Fruit fly (Drosophila melanogaster) whole organism, adult: ENCODE data around the gene grnd.

Experiments used
- CG11617 ChIP-seq: fragments of 200-800 bp; sonication (Bioruptor generic); optimal IDR thresholded peaks from 2 replicates; lab custom pipeline; 2017; ENCODE audit warnings: mild to moderate bottlenecking, missing biosample characterization, missing genetic modification reagents, missing genetic modification characterization
- CG12768 ChIP-seq: fragments of 200-800 bp; sonication (Bioruptor generic); optimal IDR thresholded peaks from 2 replicates; lab custom pipeline; 2017; ENCODE audit warnings: missing biosample characterization, missing genetic modification characterization, mild to moderate bottlenecking, moderate library complexity, missing genetic modification reagents
- CG14711 ChIP-seq: fragments of 200-800 bp; sonication (Bioruptor generic); optimal IDR thresholded peaks from 2 replicates; lab custom pipeline; 2018; ENCODE audit warnings: missing biosample characterization, mild to moderate bottlenecking, missing genetic modification characterization, moderate library complexity
- CG1620 ChIP-seq: fragments of 200-800 bp; sonication (Bioruptor generic); optimal IDR thresholded peaks from 2 replicates; lab custom pipeline; 2016; ENCODE audit warnings: missing biosample characterization, missing genetic modification characterization
- CG33017 ChIP-seq: fragments of 200-800 bp; sonication (Bioruptor generic); optimal IDR thresholded peaks from 2 replicates; lab custom pipeline; 2018; ENCODE audit warnings: missing biosample characterization, mild to moderate bottlenecking, missing genetic modification characterization, moderate library complexity
- CG5204 ChIP-seq: fragments of 200-800 bp; sonication (Bioruptor generic); optimal IDR thresholded peaks from 2 replicates; lab custom pipeline; 2016; ENCODE audit warnings: missing biosample characterization, missing genetic modification characterization
- CG7045 ChIP-seq: fragments of 200-800 bp; sonication (Bioruptor generic); optimal IDR thresholded peaks from 2 replicates; lab custom pipeline; 2017; ENCODE audit warnings: missing biosample characterization, mild to moderate bottlenecking, missing genetic modification characterization
- CG7101 ChIP-seq: fragments of 200-800 bp; sonication (Bioruptor generic); optimal IDR thresholded peaks from 2 replicates; lab custom pipeline; 2018; ENCODE audit warnings: missing biosample characterization, mild to moderate bottlenecking, missing genetic modification characterization, moderate library complexity
- Clk ChIP-seq: fragments of 200-800 bp; sonication (Bioruptor generic); optimal IDR thresholded peaks from 2 replicates; lab custom pipeline; 2017; ENCODE audit warnings: missing biosample characterization, missing genetic modification characterization
- Crg-1 ChIP-seq: fragments of 200-800 bp; sonication (Bioruptor generic); optimal IDR thresholded peaks from 2 replicates; lab custom pipeline; 2016; ENCODE audit warnings: missing biosample characterization, missing genetic modification characterization
- Hr96 ChIP-seq: fragments of 200-800 bp; sonication (Bioruptor generic); optimal IDR thresholded peaks from 2 replicates; lab custom pipeline; 2016; ENCODE audit warnings: missing biosample characterization, missing genetic modification characterization
- Mnt ChIP-seq: fragments of 200-800 bp; sonication (Bioruptor generic); optimal IDR thresholded peaks from 2 replicates; lab custom pipeline; 2016; ENCODE audit warnings: missing biosample characterization, mild to moderate bottlenecking, missing genetic modification characterization
- bab1 ChIP-seq: fragments of 200-800 bp; sonication (Bioruptor generic); optimal IDR thresholded peaks from 3 replicates; lab custom pipeline; 2019; ENCODE audit warnings: missing biosample characterization, mild to moderate bottlenecking, missing genetic modification characterization, moderate library complexity
- cic ChIP-seq: fragments of 200-800 bp; sonication (Bioruptor generic); optimal IDR thresholded peaks from 2 replicates; lab custom pipeline; 2017; ENCODE audit warnings: missing biosample characterization, mild to moderate bottlenecking, missing genetic modification characterization, moderate library complexity
- cnc ChIP-seq, 2 experiments: fragments of >200 bp; optimal IDR thresholded peaks; 2 replicates each; lab custom pipeline; 2017
- kay ChIP-seq: fragments of 200-800 bp; sonication (Bioruptor generic); peaks from one replicate; lab custom pipeline; 2016; ENCODE audit warnings: missing biosample characterization, missing genetic modification characterization, borderline replicate concordance
- ovo ChIP-seq: fragments of 200-800 bp; sonication (Bioruptor generic); optimal IDR thresholded peaks from 2 replicates; lab custom pipeline; 2016; ENCODE audit warnings: missing biosample characterization, missing genetic modification characterization
- pad ChIP-seq: fragments of 200-800 bp; sonication (Bioruptor generic); optimal IDR thresholded peaks from 3 replicates; lab custom pipeline; 2017; ENCODE audit warnings: missing biosample characterization, missing genetic modification characterization, mild to moderate bottlenecking, moderate library complexity, missing genetic modification reagents
- tj ChIP-seq: fragments of 200-800 bp; sonication (Bioruptor generic); optimal IDR thresholded peaks from 3 replicates; lab custom pipeline; 2017; ENCODE audit warnings: missing biosample characterization, mild to moderate bottlenecking, missing genetic modification characterization, moderate library complexity
- toe ChIP-seq: fragments of 200-800 bp; sonication (Bioruptor generic); optimal IDR thresholded peaks from 2 replicates; lab custom pipeline; 2016; ENCODE audit warnings: missing biosample characterization, missing genetic modification characterization

Gene grnd

dm6 chr2L:18482170-18482569 lies 3.0 kb upstream of the grnd start:
- TF ChIP-seq Crg-1 = no peak
- TF ChIP-seq CG11617 (GFP tag; lab: Kevin White, UChicago) = no peak
- TF ChIP-seq tj (GFP tag; lab: Kevin White, UChicago) = no peak
- no peak for TF ChIP-seq CG7045 (GFP tag; lab: Kevin White, UChicago)
- TF ChIP-seq toe (GFP tag; lab: Kevin White, UChicago) = no peak

- TF ChIP-seq tj (GFP tag; lab: Kevin White, UChicago) = peak; percentile 57
- TF ChIP-seq bab1 (GFP tag; lab: Kevin White, UChicago) = no peak
These were observed 2.2 kb upstream of the grnd start for dm6 chr2L:18482989-18483388.

- TF ChIP-seq Crg-1 (peak; percentile 0), pad (GFP tag; lab: Kevin White, UChicago) (no peak), Hr96 (GFP tag; lab: Kevin White, UChicago) (no peak), CG7045 (GFP tag; lab: Kevin White, UChicago) (no peak)
These were observed 1.2 kb upstream of the grnd start for dm6 chr2L:18484040-18484381.

DNA sequence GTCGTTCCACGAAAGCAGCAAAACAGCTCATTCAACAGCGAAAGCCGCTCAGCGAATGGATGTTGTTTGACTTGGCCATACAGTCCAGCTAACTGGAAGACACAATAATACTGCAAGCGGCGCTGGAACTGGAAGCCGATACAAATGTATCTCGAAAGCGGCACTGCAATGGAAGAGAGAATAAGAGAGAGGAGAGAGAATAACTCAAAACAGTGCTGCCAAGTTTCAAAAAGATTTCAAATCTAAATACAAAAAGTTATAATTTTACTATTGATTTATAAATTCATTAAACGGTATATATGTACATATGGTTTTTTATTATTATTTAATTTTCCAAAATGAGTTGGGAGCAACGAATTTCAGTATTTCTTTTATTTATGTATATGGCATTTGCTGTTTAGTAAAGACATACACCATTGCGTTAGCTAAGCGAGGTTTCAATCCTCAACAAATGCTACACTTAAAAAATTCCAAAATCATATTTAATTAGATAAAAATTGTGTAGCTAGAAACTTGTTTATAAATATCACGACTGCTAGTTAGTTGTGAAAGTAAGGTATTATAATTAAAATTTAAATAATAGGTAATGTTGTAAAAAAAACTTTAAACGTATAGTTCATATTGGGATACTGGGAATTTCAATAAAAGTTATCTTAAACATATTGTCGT lies 701 bp upstream of the grnd start, which contains the start of gene CG10283:
Gene CG10283 (minus strand): TSS at position 132 of the 669 bp plus-strand sequence.
- TF ChIP-seq Hr96 (GFP tag; lab: Kevin White, UChicago) (no peak), bab1 (GFP tag; lab: Kevin White, UChicago) (peak; percentile 60), Mnt (peak; percentile 57), Clk (GFP tag; lab: Kevin White, UChicago) (no peak), cic (GFP tag; lab: Kevin White, UChicago) (peak; percentile 2), CG14711 (tag; lab: Kevin White, UChicago) (no peak), tj (GFP tag; lab: Kevin White, UChicago) (peak; percentile 49), CG12768 (peak; percentile 37)

- TF ChIP-seq CG5204 (GFP tag; lab: Kevin White, UChicago) = no peak
- TF ChIP-seq toe (GFP tag; lab: Kevin White, UChicago) = no peak
- TF ChIP-seq Crg-1 = no peak
- TF ChIP-seq Mnt = no peak
- TF ChIP-seq CG1620 (GFP tag; lab: Kevin White, UChicago) = no peak
- TF ChIP-seq ovo (GFP tag; lab: Kevin White, UChicago) = no peak
- no peak for TF ChIP-seq CG7101
- no peak for TF ChIP-seq cnc (optimal IDR thresholded peaks at IDR 0.05; lab: Kevin White, UChicago)
These were observed 1.6 kb downstream of the grnd start for dm6 chr2L:18486828-18487227.

DNA sequence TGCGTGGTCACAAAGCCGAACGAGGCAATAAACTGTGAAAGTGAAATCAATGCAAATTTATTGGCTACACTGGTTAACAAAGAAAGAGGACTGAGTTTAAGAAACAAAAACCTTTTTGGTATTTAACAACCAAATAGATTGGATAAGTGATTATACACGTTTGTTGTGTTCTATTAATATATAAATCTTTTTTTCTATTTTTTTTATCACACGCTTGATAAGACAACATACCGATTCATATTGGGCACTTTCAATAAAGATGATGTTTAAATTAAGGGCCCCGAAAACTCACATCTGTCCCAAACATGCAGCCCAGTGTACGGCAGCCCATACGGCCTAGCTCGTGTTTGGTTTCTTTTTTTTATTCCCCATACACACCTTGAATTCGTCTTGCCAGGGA lies 7.9 kb downstream of the grnd start:
- TF ChIP-seq Clk (GFP tag; lab: Kevin White, UChicago) = no peak

dm6 chr2L:18496834-18497233 lies 11.6 kb downstream of the grnd start:
- no peak for TF ChIP-seq CG7045 (GFP tag; lab: Kevin White, UChicago)
- no peak for TF ChIP-seq CG11617 (GFP tag; lab: Kevin White, UChicago)
- TF ChIP-seq cnc (optimal IDR thresholded peaks at IDR 0.05; lab: Kevin White, UChicago) = no peak
- TF ChIP-seq Crg-1 = no peak

dm6 chr2L:18499900-18500299 lies 14.7 kb downstream of the grnd start:
- TF ChIP-seq toe (GFP tag; lab: Kevin White, UChicago) (no peak), CG5204 (GFP tag; lab: Kevin White, UChicago) (no peak), cic (GFP tag; lab: Kevin White, UChicago) (no peak), CG33017 (tag; lab: Kevin White, UChicago) (no peak), Hr96 (GFP tag; lab: Kevin White, UChicago) (no peak), Crg-1 (no peak), ovo (GFP tag; lab: Kevin White, UChicago) (no peak)

DNA sequence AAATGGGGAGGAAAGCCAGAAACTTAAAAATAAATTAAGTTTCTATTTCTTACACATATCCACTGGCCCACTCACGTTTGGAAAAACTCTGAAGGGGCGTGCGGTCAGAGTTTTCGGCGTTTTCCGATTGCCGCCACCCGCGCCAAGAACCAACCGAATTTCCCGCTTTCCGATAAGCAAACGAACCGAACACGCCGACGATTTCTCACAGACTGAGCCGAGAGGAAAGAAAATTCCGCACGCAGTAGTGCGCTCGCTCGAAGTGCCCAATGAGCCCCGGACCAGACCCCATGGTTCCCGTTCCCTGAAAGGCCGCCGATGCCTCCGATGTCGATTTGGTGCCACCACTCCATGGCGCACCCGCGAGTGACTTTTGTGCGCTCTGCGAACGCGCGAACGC lies 18.5 kb downstream of the grnd start, which contains the start of gene kon:
Gene kon (minus strand): TSS at position 219 of the 400 bp plus-strand sequence.
- TF ChIP-seq CG14711 (tag; lab: Kevin White, UChicago) (no peak), CG12768 (no peak), cnc (optimal IDR thresholded peaks at IDR 0.05; lab: Kevin White, UChicago) (no peak), ovo (GFP tag; lab: Kevin White, UChicago) (no peak), CG7045 (GFP tag; lab: Kevin White, UChicago) (no peak), Hr96 (GFP tag; lab: Kevin White, UChicago) (no peak), kay (GFP tag; lab: Kevin White, UChicago) (no peak), CG11617 (GFP tag; lab: Kevin White, UChicago) (no peak), Mnt (no peak)
